Fruit fly (Drosophila melanogaster) whole organism, embryonic: ENCODE results near the gene CG32102.

Experiments
- CG11398 ChIP-seq: fragments of 200-800 bp; sonication (Bioruptor generic); optimal IDR thresholded peaks from 2 replicates; lab custom pipeline; 2016; ENCODE audit warnings: missing biosample characterization, missing genetic modification characterization
- CG1233 ChIP-seq: fragments of 200-800 bp; sonication (Bioruptor generic); optimal IDR thresholded peaks from 4 replicates; lab custom pipeline; 2018; ENCODE audit warnings: missing biosample characterization, mild to moderate bottlenecking, missing genetic modification characterization
- CG13424 ChIP-seq: fragments of 200-800 bp; sonication (Bioruptor generic); optimal IDR thresholded peaks from 2 replicates; lab custom pipeline; 2019; ENCODE audit warnings: missing biosample characterization, mild to moderate bottlenecking, missing genetic modification characterization, moderate library complexity
- CG15696 ChIP-seq: fragments of 200-800 bp; sonication (Bioruptor generic); optimal IDR thresholded peaks from 2 replicates; lab custom pipeline; 2019; ENCODE audit warnings: missing biosample characterization, mild to moderate bottlenecking, missing genetic modification characterization, moderate library complexity
- CG18476 ChIP-seq: fragments of 200-800 bp; sonication (Bioruptor generic); optimal IDR thresholded peaks from 2 replicates; lab custom pipeline; 2016; ENCODE audit warnings: missing biosample characterization, mild to moderate bottlenecking, missing genetic modification characterization
- CG2120 ChIP-seq: fragments of 200-800 bp; sonication (Bioruptor generic); optimal IDR thresholded peaks from 3 replicates; lab custom pipeline; 2016; ENCODE audit warnings: missing biosample characterization, missing genetic modification characterization
- CG2129 ChIP-seq: fragments of 200-800 bp; sonication (Bioruptor generic); IDR thresholded peaks from 2 replicates; pipeline ENCODE4 v1.3.6; 2022; ENCODE audit warnings: missing biosample characterization, missing genetic modification characterization; ENCODE audit not compliant: partially characterized antibody
- CG32767 ChIP-seq: fragments of 200-800 bp; sonication (Bioruptor generic); IDR thresholded peaks from 2 replicates; pipeline ENCODE4 v1.3.6; 2022; ENCODE audit warnings: missing biosample characterization, missing genetic modification characterization
- CG34376 ChIP-seq: fragments of 200-800 bp; sonication (Bioruptor generic); optimal IDR thresholded peaks from 2 replicates; lab custom pipeline; 2018; ENCODE audit warnings: missing biosample characterization, mild to moderate bottlenecking, missing genetic modification characterization
- CG3838 ChIP-seq: fragments of 200-800 bp; sonication (Bioruptor generic); optimal IDR thresholded peaks from 3 replicates; lab custom pipeline; 2016; ENCODE audit warnings: missing biosample characterization, missing genetic modification characterization
- CG4707 ChIP-seq: fragments of 200-800 bp; sonication (Bioruptor generic); optimal IDR thresholded peaks from 2 replicates; lab custom pipeline; 2018; ENCODE audit warnings: missing biosample characterization, mild to moderate bottlenecking, missing genetic modification characterization, moderate library complexity
- CG4820 ChIP-seq: fragments of 200-800 bp; sonication (Bioruptor generic); optimal IDR thresholded peaks from 3 replicates; lab custom pipeline; 2016; ENCODE audit warnings: missing biosample characterization, missing genetic modification characterization
- CG6254 ChIP-seq: fragments of 200-800 bp; sonication (Bioruptor generic); optimal IDR thresholded peaks from 3 replicates; lab custom pipeline; 2017; ENCODE audit warnings: mild to moderate bottlenecking, missing biosample characterization, missing genetic modification reagents, missing genetic modification characterization
- CG6854 ChIP-seq: fragments of 200-800 bp; sonication (Bioruptor generic); optimal IDR thresholded peaks from 3 replicates; lab custom pipeline; 2017; ENCODE audit warnings: missing biosample characterization, mild to moderate bottlenecking, missing genetic modification characterization
- CG8924 ChIP-seq: fragments of 200-800 bp; optimal IDR thresholded peaks from 3 replicates; lab custom pipeline; 2019; ENCODE audit warnings: missing biosample characterization, mild to moderate bottlenecking, missing genetic modification characterization, moderate library complexity
- CG9215 ChIP-seq: fragments of 200-800 bp; sonication (Bioruptor generic); IDR thresholded peaks from 2 replicates; pipeline ENCODE4 v1.3.6; 2022; ENCODE audit warnings: missing biosample characterization, missing genetic modification characterization
- CG9727 ChIP-seq: fragments of 200-800 bp; sonication (Bioruptor generic); optimal IDR thresholded peaks from 3 replicates; lab custom pipeline; 2017; ENCODE audit warnings: missing biosample characterization, mild to moderate bottlenecking, missing genetic modification characterization
- Dip2 ChIP-seq: fragments of 200-800 bp; sonication (Bioruptor generic); IDR thresholded peaks from 2 replicates; pipeline ENCODE4 v1.3.6; 2022; ENCODE audit warnings: missing biosample characterization, missing genetic modification characterization
- HLH4C ChIP-seq: fragments of 200-800 bp; sonication (Bioruptor generic); IDR thresholded peaks from 3 replicates; pipeline ENCODE4 v1.3.6; 2022; ENCODE audit warnings: missing biosample characterization, missing genetic modification characterization; ENCODE audit not compliant: partially characterized antibody
- Hr51 ChIP-seq, 2 experiments: fragments of 200-800 bp; sonication (Bioruptor generic); optimal IDR thresholded peaks; 2 replicates in 1 of 2; 3 replicates in 1 of 2; lab custom pipeline; 2016 to 2018; ENCODE audit warnings: missing biosample characterization in 2 of 2, missing genetic modification characterization in 2 of 2, mild to moderate bottlenecking in 1 of 2, moderate library complexity in 1 of 2
- Jarid2 ChIP-seq: fragments of 200-800 bp; sonication (Bioruptor generic); optimal IDR thresholded peaks from 3 replicates; lab custom pipeline; 2017; ENCODE audit warnings: mild to moderate bottlenecking, missing biosample characterization, missing genetic modification reagents, missing genetic modification characterization
- Kr ChIP-seq: fragments of 200-800 bp; sonication (Bioruptor generic); optimal IDR thresholded peaks from 2 replicates; lab custom pipeline; 2017; ENCODE audit warnings: missing biosample characterization, mild to moderate bottlenecking, missing genetic modification characterization
- Mad ChIP-seq: fragments of 200-800 bp; sonication (Bioruptor generic); optimal IDR thresholded peaks from 2 replicates; lab custom pipeline; 2016; ENCODE audit warnings: missing biosample characterization, missing genetic modification characterization
- Oli ChIP-seq: fragments of 200-800 bp; sonication (Bioruptor generic); optimal IDR thresholded peaks from 2 replicates; lab custom pipeline; 2018; ENCODE audit warnings: missing biosample characterization, mild to moderate bottlenecking, missing genetic modification characterization, moderate library complexity
- Ravus ChIP-seq: fragments of 200-800 bp; sonication (Bioruptor generic); IDR thresholded peaks from 2 replicates; pipeline ENCODE4 v1.3.6; 2022; ENCODE audit warnings: missing biosample characterization, missing genetic modification characterization
- ac ChIP-seq: fragments of 200-800 bp; sonication (Bioruptor generic); optimal IDR thresholded peaks from 3 replicates; lab custom pipeline; 2017; ENCODE audit warnings: missing biosample characterization, mild to moderate bottlenecking, missing genetic modification characterization
- al ChIP-seq: fragments of 200-800 bp; sonication (Bioruptor generic); IDR thresholded peaks from 2 replicates; pipeline ENCODE4 v1.3.6; 2022; ENCODE audit warnings: missing biosample characterization, missing genetic modification characterization
- ase ChIP-seq: fragments of 200-800 bp; sonication (Bioruptor generic); IDR thresholded peaks from 3 replicates; pipeline ENCODE4 v1.3.6; 2022; ENCODE audit warnings: missing biosample characterization, missing genetic modification characterization
- bbx ChIP-seq: fragments of 200-800 bp; sonication (Bioruptor generic); IDR thresholded peaks from 2 replicates; pipeline ENCODE4 v1.3.6; 2022; ENCODE audit warnings: missing biosample characterization, missing genetic modification characterization; ENCODE audit not compliant: partially characterized antibody
- chm ChIP-seq: fragments of 200-800 bp; sonication (Bioruptor generic); IDR thresholded peaks from 2 replicates; pipeline ENCODE4 v1.3.6; 2022; ENCODE audit warnings: missing biosample characterization, missing genetic modification characterization
- crp ChIP-seq, 2 experiments: fragments of 200-800 bp; sonication (Bioruptor generic); optimal IDR thresholded peaks; 2 replicates in 1 of 2; 3 replicates in 1 of 2; lab custom pipeline; 2017; ENCODE audit warnings: missing biosample characterization in 2 of 2, missing genetic modification characterization in 2 of 2, mild to moderate bottlenecking in 1 of 2, moderate library complexity in 1 of 2
- dati ChIP-seq: fragments of 200-800 bp; sonication (Bioruptor generic); IDR thresholded peaks from 2 replicates; pipeline ENCODE4 v1.3.6; 2022; ENCODE audit warnings: missing biosample characterization, missing genetic modification characterization
- exex ChIP-seq: fragments of 200-800 bp; sonication (Bioruptor generic); optimal IDR thresholded peaks from 4 replicates; lab custom pipeline; 2018; ENCODE audit warnings: missing biosample characterization, mild to moderate bottlenecking, missing genetic modification characterization, moderate library complexity
- fd96Cb ChIP-seq: fragments of 200-800 bp; sonication (Bioruptor generic); optimal IDR thresholded peaks from 2 replicates; lab custom pipeline; 2018; ENCODE audit warnings: missing biosample characterization, mild to moderate bottlenecking, missing genetic modification characterization, moderate library complexity
- lab ChIP-seq: fragments of 200-800 bp; sonication (Bioruptor generic); optimal IDR thresholded peaks from 3 replicates; lab custom pipeline; 2017; ENCODE audit warnings: missing biosample characterization, missing genetic modification characterization, mild to moderate bottlenecking, moderate library complexity, missing genetic modification reagents
- lola ChIP-seq, 3 experiments: fragments of >200 bp in 2 of 3; fragments of 200-800 bp in 1 of 3; sonication (Bioruptor generic) in 1 of 3; optimal IDR thresholded peaks; 2 replicates each; lab custom pipeline; 2017 to 2019; ENCODE audit warnings: missing biosample characterization in 3 of 3, missing genetic modification characterization in 3 of 3, mild to moderate bottlenecking in 1 of 3, moderate library complexity in 1 of 3
- mld ChIP-seq: fragments of 200-800 bp; sonication (Bioruptor generic); IDR thresholded peaks from 3 replicates; pipeline ENCODE4 v1.3.6; 2022; ENCODE audit warnings: missing biosample characterization, missing genetic modification characterization; ENCODE audit not compliant: partially characterized antibody
- pb ChIP-seq: fragments of 200-800 bp; sonication (Bioruptor generic); optimal IDR thresholded peaks from 3 replicates; lab custom pipeline; 2016; ENCODE audit warnings: missing biosample characterization, missing genetic modification characterization
- phol ChIP-seq: fragments of 200-800 bp; sonication (Bioruptor generic); optimal IDR thresholded peaks from 3 replicates; lab custom pipeline; 2018; ENCODE audit warnings: missing biosample characterization, mild to moderate bottlenecking, missing genetic modification characterization, moderate library complexity
- rib ChIP-seq: fragments of 200-800 bp; sonication (Bioruptor generic); IDR thresholded peaks from 2 replicates; pipeline ENCODE4 v1.3.6; 2022; ENCODE audit warnings: missing biosample characterization, missing genetic modification characterization
- ro ChIP-seq: fragments of 200-800 bp; sonication (Bioruptor generic); IDR thresholded peaks from 2 replicates; pipeline ENCODE4 v1.3.6; 2022; ENCODE audit warnings: missing biosample characterization, missing genetic modification characterization
- row ChIP-seq: fragments of 200-800 bp; sonication (Bioruptor generic); IDR thresholded peaks from 3 replicates; pipeline ENCODE4 v1.3.6; 2022; ENCODE audit warnings: missing biosample characterization, missing genetic modification characterization
- run ChIP-seq: fragments of 200-800 bp; sonication (Bioruptor generic); optimal IDR thresholded peaks from 3 replicates; lab custom pipeline; 2018; ENCODE audit warnings: missing biosample characterization, mild to moderate bottlenecking, missing genetic modification characterization
- slou ChIP-seq: fragments of 200-800 bp; sonication (Bioruptor generic); optimal IDR thresholded peaks from 3 replicates; lab custom pipeline; 2016; ENCODE audit warnings: missing biosample characterization, missing genetic modification characterization
- ttk ChIP-seq: fragments of 200-800 bp; sonication (Bioruptor generic); IDR thresholded peaks from 2 replicates; pipeline ENCODE4 v2.1.2; 2022; ENCODE audit warnings: missing biosample characterization, missing genetic modification characterization
- unpg ChIP-seq: fragments of 200-800 bp; sonication (Bioruptor generic); optimal IDR thresholded peaks from 3 replicates; lab custom pipeline; 2018; ENCODE audit warnings: missing biosample characterization, mild to moderate bottlenecking, missing genetic modification characterization, moderate library complexity
- wdn ChIP-seq: fragments of 200-800 bp; sonication (Bioruptor generic); IDR thresholded peaks from 2 replicates; pipeline ENCODE4 v1.3.6; 2022; ENCODE audit warnings: missing biosample characterization, missing genetic modification characterization
- yki ChIP-seq: fragments of >200 bp; optimal IDR thresholded peaks from 3 replicates; lab custom pipeline; 2018
- zen ChIP-seq: fragments of 200-800 bp; sonication (Bioruptor generic); optimal IDR thresholded peaks from 3 replicates; lab custom pipeline; 2018; ENCODE audit warnings: missing biosample characterization, mild to moderate bottlenecking, missing genetic modification characterization, moderate library complexity
- zen2 ChIP-seq: fragments of 200-800 bp; sonication (Bioruptor generic); IDR thresholded peaks from 3 replicates; pipeline ENCODE4 v1.3.6; 2022; ENCODE audit warnings: missing biosample characterization, missing genetic modification characterization; ENCODE audit not compliant: partially characterized antibody
- zfh1 ChIP-seq: fragments of 200-800 bp; sonication (Bioruptor generic); IDR thresholded peaks from 3 replicates; pipeline ENCODE4 v1.3.6; 2022; ENCODE audit warnings: missing biosample characterization, missing genetic modification characterization

Gene CG32102

DNA sequence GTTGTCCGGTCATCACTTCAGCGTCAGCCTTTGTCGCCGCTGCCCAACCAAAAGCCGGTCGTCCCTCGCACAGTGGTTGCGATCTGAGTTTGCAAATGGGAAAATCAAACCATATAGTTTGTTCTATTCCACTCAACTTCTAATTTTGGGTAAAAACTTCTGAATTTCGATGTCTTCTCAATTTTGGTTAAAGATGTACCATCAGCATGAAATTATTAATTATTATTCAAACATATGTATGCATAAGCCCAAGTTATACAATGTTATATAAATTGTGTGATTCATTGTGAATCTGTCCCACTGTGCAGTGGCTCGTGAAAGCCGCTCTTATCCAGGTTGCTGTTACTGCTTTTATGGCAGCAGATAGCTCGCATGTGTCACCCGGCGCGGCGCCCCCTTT is 27.0 kb downstream of the CG32102 start (continued):
- TF ChIP-seq unpg, result no peak
- peak in 1 of 3 experiments; percentile 60 for TF ChIP-seq lola (GFP tag; optimal IDR thresholded peaks at IDR 0.05; lab: Kevin White, UChicago)
- TF ChIP-seq dati (GFP tag; lab: Robert Waterston, UW), result no peak
- TF ChIP-seq phol, result peak; percentile 9
- no peak for TF ChIP-seq CG6254 (GFP tag; lab: Kevin White, UChicago)
- no peak for TF ChIP-seq CG34376 (GFP tag; lab: Kevin White, UChicago)
- TF ChIP-seq ro (GFP tag; lab: Robert Waterston, UW), result no peak
- no peak for TF ChIP-seq Jarid2 (GFP tag; lab: Kevin White, UChicago)
- no peak for TF ChIP-seq ac (GFP tag; lab: Kevin White, UChicago)
- TF ChIP-seq CG4820 (GFP tag; lab: Kevin White, UChicago), result no peak
- no peak for TF ChIP-seq exex (tag; lab: Kevin White, UChicago)
- peak; percentile 59; the same call in 2 of the 3 replicates for TF ChIP-seq row (GFP tag; lab: Robert Waterston, UW)
- no peak for TF ChIP-seq zfh1
- no peak for TF ChIP-seq run (tag; lab: Kevin White, UChicago)
- TF ChIP-seq zen (tag; lab: Kevin White, UChicago), result no peak
- TF ChIP-seq Mad, result no peak
- no peak for TF ChIP-seq Ravus (GFP tag; lab: Robert Waterston, UW)
- TF ChIP-seq CG11398 (GFP tag; lab: Kevin White, UChicago), result no peak
- no peak for TF ChIP-seq CG6854 (GFP tag; lab: Kevin White, UChicago)
- no peak for TF ChIP-seq CG1233 (GFP tag; lab: Kevin White, UChicago)
- TF ChIP-seq CG2120, result no peak
- TF ChIP-seq Oli (tag; lab: Kevin White, UChicago), result peak; percentile 10
- TF ChIP-seq Hr51 (GFP tag; optimal IDR thresholded peaks at IDR 0.05; lab: Kevin White, UChicago), result no peak
- peak; percentile 45 for TF ChIP-seq CG15696 (tag; lab: Kevin White, UChicago)
- no peak for TF ChIP-seq mld (GFP tag; lab: Robert Waterston, UW)
- no peak for TF ChIP-seq rib (GFP tag; lab: Robert Waterston, UW)
- TF ChIP-seq al (GFP tag; lab: Robert Waterston, UW), result no peak
- TF ChIP-seq wdn (GFP tag; lab: Robert Waterston, UW), result no peak
- TF ChIP-seq CG2129 (GFP tag; lab: Robert Waterston, UW), result no peak
- no peak for TF ChIP-seq chm (GFP tag; lab: Robert Waterston, UW)
- TF ChIP-seq ase (GFP tag; lab: Robert Waterston, UW), result no peak
- no peak for TF ChIP-seq yki (lab: Kevin White, UChicago)
- TF ChIP-seq lab (GFP tag; lab: Kevin White, UChicago), result no peak
- peak; percentile 75 for TF ChIP-seq CG4707 (GFP tag; lab: Kevin White, UChicago)
- TF ChIP-seq CG18476, result no peak
- TF ChIP-seq ttk (GFP tag; lab: Robert Waterston, UW), result no peak
- TF ChIP-seq Kr, result no peak
- peak; percentile 11 for TF ChIP-seq CG9727 (GFP tag; lab: Kevin White, UChicago)
- no peak for TF ChIP-seq HLH4C (GFP tag; lab: Robert Waterston, UW)
- TF ChIP-seq CG8924 (tag; lab: Kevin White, UChicago), result peak; percentile 12
- TF ChIP-seq fd96Cb (tag; lab: Kevin White, UChicago), result no peak
- TF ChIP-seq crp (GFP tag; optimal IDR thresholded peaks at IDR 0.05; lab: Kevin White, UChicago), result no peak
- TF ChIP-seq Dip2 (GFP tag; lab: Robert Waterston, UW), result no peak
- TF ChIP-seq zen2 (GFP tag; lab: Robert Waterston, UW), result no peak
- TF ChIP-seq pb (GFP tag; lab: Kevin White, UChicago), result no peak
- no peak for TF ChIP-seq bbx (GFP tag; lab: Robert Waterston, UW)
- TF ChIP-seq slou (GFP tag; lab: Kevin White, UChicago), result no peak
- TF ChIP-seq CG3838 (GFP tag; lab: Kevin White, UChicago), result no peak
- TF ChIP-seq CG13424 (tag; lab: Kevin White, UChicago), result peak; percentile 1
- no peak for TF ChIP-seq CG32767 (GFP tag; lab: Robert Waterston, UW)
- no peak for TF ChIP-seq CG9215 (GFP tag; lab: Robert Waterston, UW)
